Worm (Caenorhabditis elegans) whole organism, L4 larva: ENCODE measurements around the gene Y71H2B.11.

Experiments
- R02D3.7 ChIP-seq: fragments of 150-350 bp; sonication (generic microtip); optimal IDR thresholded peaks from 3 replicates; lab custom pipeline; 2014; ENCODE audit warnings: missing biosample characterization, missing genetic modification characterization
- ces-1 ChIP-seq: fragments of 150-350 bp; sonication (generic microtip); optimal IDR thresholded peaks from 4 replicates; lab custom pipeline; 2014; ENCODE audit warnings: missing biosample characterization, missing genetic modification reagents, missing genetic modification characterization
- nhr-237 ChIP-seq: sonication (generic microtip); optimal IDR thresholded peaks from 2 replicates; lab custom pipeline; 2017; ENCODE audit warnings: missing biosample characterization, missing genetic modification characterization
- nhr-42 ChIP-seq: fragments of 200-800 bp; sonication (Bioruptor generic); IDR thresholded peaks from 2 replicates; pipeline ENCODE4 v1.3.6; 2022; ENCODE audit warnings: missing genetic modification characterization, missing compliant biosample characterization
- nhr-76 ChIP-seq: fragments of 150-350 bp; optimal IDR thresholded peaks from 2 replicates; lab custom pipeline; 2014; ENCODE audit warnings: missing biosample characterization, missing genetic modification characterization
- php-3 ChIP-seq: fragments of 200-800 bp; sonication (Bioruptor generic); IDR thresholded peaks from 2 replicates; pipeline ENCODE4 v1.3.6; 2022; ENCODE audit warnings: missing genetic modification reagents, missing genetic modification characterization, missing compliant biosample characterization
- unc-62 ChIP-seq, 3 experiments: fragments of 150-350 bp in 1 of 3; sonication (generic microtip); optimal IDR thresholded peaks in 2 of 3; peaks in 1 of 3; 1 replicate in 1 of 3; 2 replicates in 2 of 3; lab custom pipeline; 2014 to 2017; ENCODE audit warnings: missing biosample characterization in 3 of 3, missing genetic modification characterization in 3 of 3, missing genetic modification reagents in 3 of 3, missing genotype in 1 of 3
- zfp-3 ChIP-seq: fragments of 200-800 bp; sonication (Bioruptor generic); conservative IDR thresholded peaks from 2 replicates; pipeline ENCODE4 v1.3.6; 2022; ENCODE audit warnings: missing genetic modification reagents, missing genetic modification characterization, missing compliant biosample characterization

ce11 chrIII:2618663-2619062 is 14.9 kb downstream of the Y71H2B.11 start, which contains the start of gene Y71H2B.4:
- no peak for TF ChIP-seq nhr-237
- no peak for TF ChIP-seq R02D3.7 (tag; lab: Kevin White, UChicago)
- TF ChIP-seq nhr-42 (GFP tag; lab: Robert Waterston, UW): no peak
- TF ChIP-seq zfp-3 (GFP tag; lab: Robert Waterston, UW): no peak
- no peak for TF ChIP-seq unc-62 (GFP tag; optimal IDR thresholded peaks at IDR 0.05 in 1 of 2; lab: Kevin White, UChicago)
- no peak for TF ChIP-seq unc-62 (tag; optimal IDR thresholded peaks at IDR 0.05; lab: Kevin White, UChicago)
- TF ChIP-seq php-3 (GFP tag; lab: Robert Waterston, UW): no peak
- no peak for TF ChIP-seq ces-1 (GFP tag; lab: Kevin White, UChicago)
- TF ChIP-seq nhr-76: no peak
